Fruit fly (Drosophila melanogaster) whole organism, pupa: Measurements from ENCODE around the gene Trs23.

ENCODE experiments used
- CG10348 ChIP-seq: fragments of 200-800 bp; sonication (Bioruptor generic); IDR thresholded peaks from 2 replicates; pipeline ENCODE4 v1.3.6; 2022; ENCODE audit warnings: missing biosample characterization, missing genetic modification characterization
- CG12605 ChIP-seq: fragments of 200-800 bp; sonication (Bioruptor generic); IDR thresholded peaks from 2 replicates; pipeline ENCODE4 v1.3.6; 2022; ENCODE audit warnings: missing biosample characterization, missing genetic modification characterization
- CG13204 ChIP-seq: fragments of 200-800 bp; sonication (Bioruptor generic); optimal IDR thresholded peaks from 2 replicates; lab custom pipeline; 2018; ENCODE audit warnings: missing biosample characterization, mild to moderate bottlenecking, missing genetic modification characterization, moderate library complexity
- CG14655 ChIP-seq: fragments of 200-800 bp; sonication (Bioruptor generic); optimal IDR thresholded peaks from 3 replicates; lab custom pipeline; 2017; ENCODE audit warnings: mild to moderate bottlenecking, missing biosample characterization, missing genetic modification reagents, missing genetic modification characterization
- CG15710 ChIP-seq: fragments of 200-800 bp; sonication (Bioruptor generic); optimal IDR thresholded peaks from 2 replicates; lab custom pipeline; 2018; ENCODE audit warnings: missing biosample characterization, mild to moderate bottlenecking, missing genetic modification characterization, moderate library complexity
- CG17806 ChIP-seq: fragments of 200-800 bp; sonication (Bioruptor generic); optimal IDR thresholded peaks from 2 replicates; lab custom pipeline; 2018; ENCODE audit warnings: missing biosample characterization, mild to moderate bottlenecking, missing genetic modification characterization, moderate library complexity
- CG34367 ChIP-seq: fragments of 200-800 bp; sonication (Bioruptor generic); optimal IDR thresholded peaks from 2 replicates; lab custom pipeline; 2018; ENCODE audit warnings: missing biosample characterization, mild to moderate bottlenecking, missing genetic modification characterization
- CG8159 ChIP-seq: fragments of 200-800 bp; sonication (Bioruptor generic); optimal IDR thresholded peaks from 3 replicates; lab custom pipeline; 2018; ENCODE audit warnings: missing biosample characterization, mild to moderate bottlenecking, missing genetic modification characterization, moderate library complexity
- CG8301 ChIP-seq: fragments of 200-800 bp; sonication (Bioruptor generic); optimal IDR thresholded peaks from 2 replicates; lab custom pipeline; 2018; ENCODE audit warnings: missing biosample characterization, mild to moderate bottlenecking, missing genetic modification characterization
- CG9948 ChIP-seq: fragments of 200-800 bp; sonication (Bioruptor generic); optimal IDR thresholded peaks from 2 replicates; lab custom pipeline; 2018; ENCODE audit warnings: missing biosample characterization, mild to moderate bottlenecking, missing genetic modification characterization, moderate library complexity
- EcR ChIP-seq: fragments of 200-800 bp; sonication (Bioruptor generic); optimal IDR thresholded peaks from 3 replicates; lab custom pipeline; 2019; ENCODE audit warnings: missing biosample characterization, missing genetic modification characterization, mild to moderate bottlenecking, moderate library complexity, missing genetic modification reagents
- Ets98B ChIP-seq: fragments of 200-800 bp; sonication (Bioruptor generic); IDR thresholded peaks from 2 replicates; pipeline ENCODE4 v1.3.6; 2022; ENCODE audit warnings: missing biosample characterization, missing genetic modification characterization
- Pif1A ChIP-seq: fragments of 200-800 bp; sonication (Bioruptor generic); optimal IDR thresholded peaks from 3 replicates; lab custom pipeline; 2016; ENCODE audit warnings: missing biosample characterization, missing genetic modification characterization
- Pif1B ChIP-seq: fragments of 200-800 bp; sonication (Bioruptor generic); optimal IDR thresholded peaks from 3 replicates; lab custom pipeline; 2016; ENCODE audit warnings: missing biosample characterization, missing genetic modification characterization

dm6 chr2L:8702907-8703626 lies 17.0 kb downstream of the Trs23 start:
- TF ChIP-seq Ets98B (GFP tag; lab: Robert Waterston, UW) (no peak), CG13204 (GFP tag; lab: Kevin White, UChicago) (no peak), CG34367 (tag; lab: Kevin White, UChicago) (no peak), CG14655 (GFP tag; lab: Kevin White, UChicago) (no peak), CG9948 (tag; lab: Kevin White, UChicago) (no peak), Pif1B (GFP tag; lab: Kevin White, UChicago) (no peak), CG12605 (no peak), CG8159 (tag; lab: Kevin White, UChicago) (no peak), CG8301 (tag; lab: Kevin White, UChicago) (no peak), CG15710 (tag; lab: Kevin White, UChicago) (no peak), EcR (GFP tag; lab: Kevin White, UChicago) (peak; percentile 70), Pif1A (GFP tag; lab: Kevin White, UChicago) (no peak), CG10348 (GFP tag; lab: Robert Waterston, UW) (no peak), CG17806 (tag; lab: Kevin White, UChicago) (no peak)
